Worm (Caenorhabditis elegans): ENCODE measurements around the gene srh-193.
"Not testable (repeated sequence)": the region's sequence is repeated elsewhere in the genome, so short reads cannot be mapped to it uniquely, and the experiment has no call there.

srh-193 gene

DNA sequence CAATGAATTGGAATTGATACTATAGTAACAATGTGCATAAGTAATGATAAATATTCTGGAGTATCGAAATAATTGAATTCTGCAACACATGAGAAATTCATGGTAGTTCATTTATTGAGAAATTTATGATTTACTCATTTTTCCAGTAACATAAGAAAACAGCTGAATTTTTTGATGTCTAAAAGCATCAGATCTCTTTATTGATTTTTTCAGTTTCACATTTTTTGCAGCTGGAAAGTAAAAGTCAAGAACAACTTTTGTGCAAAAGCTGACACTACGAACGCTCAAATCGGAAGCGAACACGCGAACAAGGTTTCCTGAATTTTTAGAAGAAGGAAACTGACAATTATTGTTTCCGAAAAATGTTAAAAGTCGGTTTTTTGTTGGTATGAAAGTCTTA is at the start of gene srh-193:
TSS of gene srh-193 (minus strand) at position 101 of the 400 bp plus-strand sequence.
- not testable (repeated sequence) for TF ChIP-seq nhr-237, zag-1, lsy-2 (tag; optimal IDR thresholded peaks at IDR 0.05)

DNA sequence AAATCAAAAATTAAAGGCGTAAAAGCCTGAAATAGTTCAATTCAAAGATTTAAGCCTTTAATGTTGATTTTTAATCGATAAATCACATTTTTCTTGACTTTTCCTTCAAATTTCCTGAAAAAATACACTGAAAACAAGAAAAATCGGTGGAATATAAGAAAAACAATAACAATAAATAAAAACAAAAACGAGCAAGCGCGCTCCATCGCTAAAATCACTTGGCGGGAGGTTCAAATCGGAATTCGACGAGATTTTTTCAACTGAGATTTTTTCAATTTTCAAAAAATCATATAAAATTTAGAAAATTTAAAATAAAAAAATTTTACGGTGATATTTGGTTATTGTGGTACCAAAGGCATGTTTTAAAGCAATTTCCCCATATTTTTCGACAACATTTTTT is 49.5 kb upstream of the srh-193 start:
- TF ChIP-seq lin-11 (tag; optimal IDR thresholded peaks at IDR 0.05): no peak
- peak; percentile 15 for TF ChIP-seq unc-55 (GFP tag; optimal IDR thresholded peaks at IDR 0.05)
- TF ChIP-seq gmeb-1 (tag; optimal IDR thresholded peaks at IDR 0.05): peak; percentile 71
- no peak for TF ChIP-seq nhr-11 (tag; optimal IDR thresholded peaks at IDR 0.05)

DNA sequence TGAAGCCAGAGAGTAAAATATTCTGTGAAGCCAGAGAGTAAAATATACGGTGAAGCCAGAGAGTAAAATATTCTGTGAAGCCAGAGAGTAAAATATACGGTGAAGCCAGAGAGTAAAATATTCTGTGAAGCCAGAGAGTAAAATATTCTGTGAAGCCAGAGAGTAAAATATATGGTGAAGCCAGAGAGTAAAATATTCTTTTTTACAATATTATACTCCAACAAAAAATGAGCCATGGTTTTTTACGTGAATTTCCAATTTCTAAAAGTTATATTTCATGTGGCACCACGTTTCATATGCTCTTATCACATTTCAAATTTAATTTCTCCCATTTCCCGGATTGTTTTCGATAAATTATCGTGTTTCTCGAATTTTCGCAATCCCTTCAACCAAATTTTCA is 46.5 kb upstream of the srh-193 start, which contains the start of gene irld-1:
TSS of gene irld-1 (plus strand) at position 301 of the 400 bp plus-strand sequence.
- TF ChIP-seq alr-1 (tag; optimal IDR thresholded peaks at IDR 0.05); ztf-1 (GFP tag; conservative IDR thresholded peaks at IDR 0.05); C34F6.9 (tag; optimal IDR thresholded peaks at IDR 0.05): not testable (repeated sequence)

DNA sequence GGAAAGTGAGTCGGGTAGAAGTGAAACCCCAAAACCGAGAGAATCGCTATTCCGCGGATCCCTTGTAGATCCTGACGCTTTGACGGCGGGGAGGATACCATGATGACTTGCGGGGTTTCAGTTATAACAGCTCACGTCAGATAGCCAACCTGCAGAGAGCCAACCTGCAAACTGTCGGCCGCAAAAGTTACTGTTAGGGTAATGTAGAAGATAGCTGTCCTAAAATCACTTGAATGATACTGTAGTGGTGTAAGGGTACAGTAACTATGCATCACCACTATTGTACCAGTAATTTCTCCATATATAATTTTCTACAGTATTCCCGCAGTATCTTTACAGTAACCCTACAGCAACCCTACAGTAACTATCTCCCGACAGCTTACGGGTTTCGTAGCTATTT is 42.5 kb upstream of the srh-193 start, which contains the start of gene oac-12:
TSS of gene oac-12 (minus strand) at position 101 of the 400 bp plus-strand sequence.
- TF ChIP-seq fos-1 (tag; optimal IDR thresholded peaks at IDR 0.05) (no peak), crh-2 (tag; optimal IDR thresholded peaks at IDR 0.05) (no peak), nhr-129 (tag; optimal IDR thresholded peaks at IDR 0.05) (no peak), unc-55 (GFP tag; optimal IDR thresholded peaks at IDR 0.05) (no peak), nhr-6 (tag; optimal IDR thresholded peaks at IDR 0.05) (no peak), ceh-82 (tag; optimal IDR thresholded peaks at IDR 0.05) (no peak), dmd-4 (tag; optimal IDR thresholded peaks at IDR 0.05) (no peak), zag-1 (tag; optimal IDR thresholded peaks at IDR 0.05) (no peak)

DNA sequence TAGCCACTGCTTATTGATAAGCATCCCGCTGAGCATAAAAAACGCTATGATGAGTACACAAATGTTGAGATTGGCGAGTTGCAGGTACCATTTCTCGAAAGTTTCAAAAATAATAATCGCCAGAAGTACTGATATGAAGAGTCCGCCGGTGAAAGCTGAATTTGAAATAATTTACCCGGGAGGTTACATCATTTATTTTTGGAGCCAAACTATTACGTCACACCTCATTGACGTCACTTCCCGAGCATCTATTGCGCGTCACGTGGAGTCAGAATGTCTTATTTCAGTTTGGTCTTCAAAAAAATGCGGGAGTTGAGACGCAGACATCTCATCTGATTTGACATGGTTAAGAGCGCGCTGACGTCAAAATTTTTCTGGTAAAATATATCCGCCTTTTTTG is 40.8 kb upstream of the srh-193 start:
- TF ChIP-seq dmd-4 (tag; optimal IDR thresholded peaks at IDR 0.05) (no peak), nhr-11 (tag; optimal IDR thresholded peaks at IDR 0.05) (no peak), mbf-1 (tag; optimal IDR thresholded peaks at IDR 0.05) (no peak), ztf-4 (tag; optimal IDR thresholded peaks at IDR 0.05) (no peak), zag-1 (tag; optimal IDR thresholded peaks at IDR 0.05) (no peak), unc-39 (tag; optimal IDR thresholded peaks at IDR 0.05) (no peak), lin-11 (tag; optimal IDR thresholded peaks at IDR 0.05) (no peak), lin-39 (tag; optimal IDR thresholded peaks at IDR 0.05) (no peak), C34F6.9 (tag; optimal IDR thresholded peaks at IDR 0.05) (no peak), ztf-11 (tag; optimal IDR thresholded peaks at IDR 0.05) (no peak)

DNA sequence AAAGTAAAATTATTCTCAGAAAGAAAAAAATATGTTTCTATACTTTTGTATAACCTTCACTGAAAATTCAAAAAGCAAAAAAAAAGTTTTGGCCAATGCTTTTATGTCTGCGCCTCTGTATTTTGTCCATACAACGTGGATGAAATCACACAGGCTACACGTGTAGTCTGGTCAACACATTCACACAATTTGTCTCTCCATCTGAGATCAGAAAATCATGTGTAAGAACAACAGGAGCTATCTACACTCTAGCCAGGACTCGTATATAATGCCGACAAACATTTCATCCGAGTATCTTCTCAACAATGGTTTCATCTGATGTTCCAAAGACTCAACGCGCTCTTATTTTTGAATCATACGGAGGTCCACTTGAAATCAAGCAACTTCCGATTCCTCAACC is 36.8 kb upstream of the srh-193 start, which contains the start of gene D2063.1:
TSS of gene D2063.1 (plus strand) at position 281 of the 400 bp plus-strand sequence.
- no peak for TF ChIP-seq zag-1 (tag; optimal IDR thresholded peaks at IDR 0.05)
- no peak for TF ChIP-seq blmp-1 (tag; optimal IDR thresholded peaks at IDR 0.05; ENCODE audit: insufficient read depth)
- TF ChIP-seq egl-27 (tag; optimal IDR thresholded peaks at IDR 0.05): no peak
- TF ChIP-seq nhr-129 (tag; optimal IDR thresholded peaks at IDR 0.05): peak; percentile 3
- TF ChIP-seq sma-9 (GFP tag; optimal IDR thresholded peaks at IDR 0.05): no peak
- no peak for TF ChIP-seq sma-9 (tag; optimal IDR thresholded peaks at IDR 0.05)
- TF ChIP-seq crh-2 (tag; optimal IDR thresholded peaks at IDR 0.05): no peak
- TF ChIP-seq ceh-16 (tag; optimal IDR thresholded peaks at IDR 0.05): no peak

ce11 chrV:4325415-4325814 is 35.4 kb upstream of the srh-193 start, which contains the start of gene nhr-125:
TSS of gene nhr-125 (minus strand) at chrV:4325515.
- no peak for TF ChIP-seq Y55F3AM.14 (GFP tag; optimal IDR thresholded peaks at IDR 0.05)
- no peak for TF ChIP-seq gmeb-1 (tag; optimal IDR thresholded peaks at IDR 0.05)
- TF ChIP-seq snpc-4 (tag; optimal IDR thresholded peaks at IDR 0.05): no peak
- TF ChIP-seq C34F6.9 (tag; optimal IDR thresholded peaks at IDR 0.05): no peak
- no peak for TF ChIP-seq aly-2 (tag; optimal IDR thresholded peaks at IDR 0.05)
- no peak for TF ChIP-seq alr-1 (tag; optimal IDR thresholded peaks at IDR 0.05)
- no peak for TF ChIP-seq elt-3 (tag; optimal IDR thresholded peaks at IDR 0.05)
